Worm (Caenorhabditis elegans) whole organism, L3 larva: ENCODE measurements around the gene srz-82.

Experiments
- aly-2 ChIP-seq: fragments of 150-350 bp; optimal IDR thresholded peaks from 2 replicates; lab custom pipeline; 2014; ENCODE audit warnings: missing biosample characterization, missing genetic modification characterization
- egl-5 ChIP-seq: fragments of 150-350 bp; optimal IDR thresholded peaks from 2 replicates; lab custom pipeline; 2017; ENCODE audit warnings: missing biosample characterization, missing genetic modification reagents, missing genetic modification characterization, inconsistent platforms
- elt-1 ChIP-seq: fragments of 150-350 bp; optimal IDR thresholded peaks from 2 replicates; lab custom pipeline; 2014; ENCODE audit warnings: missing biosample characterization, missing genetic modification characterization
- elt-3 ChIP-seq, 3 experiments: fragments of 150-350 bp in 1 of 3; sonication (generic microtip) in 2 of 3; optimal IDR thresholded peaks; 2 replicates in 2 of 3; 4 replicates in 1 of 3; lab custom pipeline; 2014 to 2017; ENCODE audit warnings: missing biosample characterization in 3 of 3, missing genetic modification characterization in 3 of 3
- fkh-10 ChIP-seq: sonication (generic microtip); optimal IDR thresholded peaks from 2 replicates; lab custom pipeline; 2017; ENCODE audit warnings: missing biosample characterization, missing genetic modification reagents, missing genetic modification characterization
- nhr-12 ChIP-seq: fragments of 150-350 bp; optimal IDR thresholded peaks from 2 replicates; lab custom pipeline; 2014; ENCODE audit warnings: missing biosample characterization, missing genetic modification characterization

DNA sequence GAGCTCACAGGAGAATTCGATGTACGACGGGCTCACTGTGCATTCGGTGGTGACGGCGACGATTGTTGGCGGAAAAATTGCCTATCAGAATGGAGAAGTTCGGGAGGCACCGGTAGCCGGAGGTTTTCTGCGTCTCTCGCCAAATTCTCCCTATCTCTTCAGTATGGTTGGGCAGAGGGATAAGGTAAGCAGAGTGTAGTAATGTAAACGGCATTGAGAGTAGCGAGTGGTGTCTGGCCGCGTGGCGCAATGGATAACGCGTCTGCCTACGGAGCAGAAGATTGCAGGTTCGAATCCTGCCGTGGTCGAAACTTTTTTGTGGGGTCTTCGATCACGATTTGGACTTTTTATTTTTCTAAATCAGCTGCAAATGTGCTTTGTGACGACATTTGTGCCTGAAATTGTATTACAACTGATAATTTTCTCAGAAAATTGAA, 41.9 kb downstream of the srz-82 start:
- no peak for TF ChIP-seq nhr-12 (tag; lab: Kevin White, UChicago)
- TF ChIP-seq elt-1 (tag; lab: Kevin White, UChicago), result no peak
- no peak for TF ChIP-seq egl-5
- TF ChIP-seq aly-2 (tag; lab: Kevin White, UChicago), result no peak
- no peak for TF ChIP-seq fkh-10 (GFP tag; lab: Kevin White, UChicago)
- no peak for TF ChIP-seq elt-3 (tag; optimal IDR thresholded peaks at IDR 0.05; lab: Kevin White, UChicago)
